Worm (Caenorhabditis elegans) whole organism, late embryonic: Measurements from ENCODE around the gene F41H8.1.

Experiments
- ama-1 ChIP-seq: fragments of 150-350 bp; optimal IDR thresholded peaks from 2 replicates; lab custom pipeline; 2014
- ceh-14 ChIP-seq: sonication (generic microtip); optimal IDR thresholded peaks from 2 replicates; lab custom pipeline; 2016; ENCODE audit warnings: missing genotype, missing genetic modification characterization, missing compliant biosample characterization
- ceh-45 ChIP-seq: fragments of 200-800 bp; sonication (Bioruptor generic); IDR thresholded peaks from 2 replicates; pipeline ENCODE4 v1.3.6; 2022; ENCODE audit warnings: missing genetic modification reagents, missing genetic modification characterization, missing compliant biosample characterization
- dmd-4 ChIP-seq: sonication (generic microtip); optimal IDR thresholded peaks from 2 replicates; lab custom pipeline; 2016; ENCODE audit warnings: borderline replicate concordance, missing genetic modification characterization, missing compliant biosample characterization
- gmeb-2 ChIP-seq: sonication (generic microtip); optimal IDR thresholded peaks from 2 replicates; lab custom pipeline; 2016; ENCODE audit warnings: missing genetic modification characterization, inconsistent platforms, missing compliant biosample characterization
- rnt-1 ChIP-seq: sonication (generic microtip); optimal IDR thresholded peaks from 2 replicates; lab custom pipeline; 2016; ENCODE audit warnings: missing genetic modification characterization, missing compliant biosample characterization
- sox-2 ChIP-seq: fragments of 200-800 bp; sonication (Bioruptor generic); IDR thresholded peaks from 2 replicates; pipeline ENCODE4 v1.3.6; 2022; ENCODE audit warnings: missing genetic modification reagents, missing genetic modification characterization, missing compliant biosample characterization
- sox-4 ChIP-seq: sonication (generic microtip); optimal IDR thresholded peaks from 2 replicates; lab custom pipeline; 2017; ENCODE audit warnings: mild to moderate bottlenecking, missing genetic modification characterization, inconsistent platforms, missing compliant biosample characterization
- tbx-2 ChIP-seq: sonication (generic microtip); optimal IDR thresholded peaks from 2 replicates; lab custom pipeline; 2016; ENCODE audit warnings: missing genetic modification characterization, missing compliant biosample characterization

- no peak for TF ChIP-seq ceh-45 (GFP tag; lab: Robert Waterston, UW)
- no peak for TF ChIP-seq sox-4 (tag; lab: Kevin White, UChicago)
- TF ChIP-seq ama-1, result no peak
- no peak for TF ChIP-seq sox-2 (GFP tag; lab: Robert Waterston, UW)
- TF ChIP-seq dmd-4 (tag; lab: Kevin White, UChicago), result no peak
- no peak for TF ChIP-seq gmeb-2 (tag; lab: Kevin White, UChicago)
- TF ChIP-seq tbx-2 (tag; lab: Kevin White, UChicago), result no peak
- no peak for TF ChIP-seq ceh-14 (tag; lab: Kevin White, UChicago)
- TF ChIP-seq rnt-1 (tag; lab: Kevin White, UChicago), result no peak
Observed at ce11 chrV:852184-852583, 18.7 kb downstream of the F41H8.1 start, which contains the start of gene K09C6.3.
